Worm (Caenorhabditis elegans): ENCODE results near the gene Y39A1A.2.

Gene Y39A1A.2

ce11 chrIII:10604325-10604724, 959 bp upstream of the Y39A1A.2 start (continued):
- no peak for TF ChIP-seq vab-7 (GFP tag; IDR thresholded peaks at IDR 0.05)
- TF ChIP-seq aha-1 (tag): peak; percentile 46
- TF ChIP-seq snpc-1.2 (GFP tag; IDR thresholded peaks at IDR 0.05): no peak
- TF ChIP-seq nhr-42 (GFP tag; IDR thresholded peaks at IDR 0.05): no peak
- TF ChIP-seq ztf-7 (tag; optimal IDR thresholded peaks at IDR 0.05): no peak

DNA sequence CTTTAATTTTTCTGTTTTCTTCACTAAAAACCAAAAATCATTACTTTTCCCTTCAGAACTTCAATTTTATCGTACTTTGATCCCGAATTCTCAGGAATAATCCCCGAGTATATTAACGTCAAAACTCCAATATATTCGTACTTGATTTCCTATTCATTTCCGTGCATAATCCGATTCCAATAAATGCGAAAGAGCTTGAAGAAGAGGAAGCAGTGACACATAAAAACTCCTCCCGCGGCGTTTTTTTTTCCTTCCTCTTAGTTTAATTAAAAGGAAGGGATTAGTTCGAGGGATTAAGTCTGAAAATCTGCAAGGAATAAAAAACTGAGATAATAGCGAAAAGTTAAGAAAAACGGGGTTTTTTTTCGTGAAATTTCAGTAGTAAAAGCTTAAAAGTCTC, 2.5 kb downstream of the Y39A1A.2 start:
- no peak for TF ChIP-seq dmd-8 (GFP tag; IDR thresholded peaks at IDR 0.05)
- TF ChIP-seq dpl-1 (GFP tag; optimal IDR thresholded peaks at IDR 0.05): no peak
- no peak for TF ChIP-seq pha-4 (GFP tag; IDR thresholded peaks at IDR 0.05)
- no peak for TF ChIP-seq pha-4 (tag; optimal IDR thresholded peaks at IDR 0.05)
- no peak for TF ChIP-seq ceh-82 (tag; optimal IDR thresholded peaks at IDR 0.05)
- no peak for TF ChIP-seq hmg-1.1 (GFP tag; IDR thresholded peaks at IDR 0.05)
- TF ChIP-seq nhr-11 (tag; optimal IDR thresholded peaks at IDR 0.05): peak; percentile 14
- TF ChIP-seq T26A8.4 (GFP tag; IDR thresholded peaks at IDR 0.05): no peak
- no peak for TF ChIP-seq F10B5.3 (tag; optimal IDR thresholded peaks at IDR 0.05)
- no peak for TF ChIP-seq mxl-2 (GFP tag; conservative IDR thresholded peaks at IDR 0.05)

DNA sequence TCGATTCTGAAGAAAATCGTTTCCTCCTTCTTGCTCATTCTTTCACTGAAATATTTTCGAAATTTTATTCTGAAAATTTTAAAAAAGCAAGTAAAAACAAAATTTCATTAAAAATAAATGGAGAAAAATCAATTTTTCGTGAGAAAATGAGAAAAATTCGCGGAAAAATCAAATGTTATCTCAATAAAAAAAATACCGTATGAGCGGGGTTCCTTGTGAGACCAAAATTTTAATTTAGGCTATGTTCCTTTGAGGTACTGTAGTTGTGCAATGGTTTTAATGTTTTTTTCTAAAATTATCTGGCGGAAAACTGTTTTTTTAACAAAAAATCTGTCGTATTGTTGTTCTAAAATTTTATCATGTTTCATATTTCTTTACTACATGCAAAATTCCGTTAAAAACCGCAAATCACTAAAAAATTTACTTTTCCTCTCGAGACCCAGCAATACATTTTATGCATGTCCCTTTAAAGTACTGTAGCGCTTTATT, 3.2 kb downstream of the Y39A1A.2 start, which contains the start of gene epg-6:
epg-6 (minus strand) TSS at position 51 of the 489 bp plus-strand sequence.
- TF ChIP-seq lsy-2 (tag; optimal IDR thresholded peaks at IDR 0.05): peak in 1 of 2 experiments; percentile 28
- TF ChIP-seq aha-1 (tag): no peak
- TF ChIP-seq unc-130 (GFP tag; optimal IDR thresholded peaks at IDR 0.05): peak; percentile 68
- TF ChIP-seq F49E8.2 (tag; optimal IDR thresholded peaks at IDR 0.05; ENCODE audit: borderline replicate concordance): peak; percentile 67

- TF ChIP-seq fkh-10 (GFP tag; optimal IDR thresholded peaks at IDR 0.05) (no peak), ceh-20 (GFP tag; IDR thresholded peaks at IDR 0.05) (no peak), lin-15B (tag; optimal IDR thresholded peaks at IDR 0.05) (no peak), mdl-1 (tag; optimal IDR thresholded peaks at IDR 0.05) (peak in 1 of 2 experiments; percentile 50), F26F4.8 (GFP tag; conservative IDR thresholded peaks at IDR 0.05) (no peak), F49E8.2 (tag; optimal IDR thresholded peaks at IDR 0.05; ENCODE audit: borderline replicate concordance) (no peak), snpc-1.2 (GFP tag; IDR thresholded peaks at IDR 0.05) (no peak), Y48G9A.11 (GFP tag; IDR thresholded peaks at IDR 0.05) (no peak), unc-62 (GFP tag; optimal IDR thresholded peaks at IDR 0.05 in 1 of 2) (peak in 1 of 2 experiments; percentile 78), unc-62 (tag; optimal IDR thresholded peaks at IDR 0.05) (no peak), php-3 (GFP tag; IDR thresholded peaks at IDR 0.05) (no peak), nhr-48 (tag; optimal IDR thresholded peaks at IDR 0.05) (no peak), nhr-25 (tag; optimal IDR thresholded peaks at IDR 0.05; ENCODE audit: borderline replicate concordance, insufficient read depth) (no peak), ztf-11 (tag; optimal IDR thresholded peaks at IDR 0.05) (no peak), nhr-6 (tag; optimal IDR thresholded peaks at IDR 0.05) (peak; percentile 84), set-16 (GFP tag; IDR thresholded peaks at IDR 0.05) (no peak), lir-3 (tag; optimal IDR thresholded peaks at IDR 0.05) (no peak), nhr-237 (tag; optimal IDR thresholded peaks at IDR 0.05) (no peak), skn-1 (tag; optimal IDR thresholded peaks at IDR 0.05) (no peak), pqm-1 (tag; optimal IDR thresholded peaks at IDR 0.05) (no peak), fos-1 (tag; optimal IDR thresholded peaks at IDR 0.05) (no peak), daf-12 (tag; optimal IDR thresholded peaks at IDR 0.05) (no peak), F44E2.7 (GFP tag; IDR thresholded peaks at IDR 0.05) (no peak), hif-1 (tag; optimal IDR thresholded peaks at IDR 0.05) (peak in 1 of 2 experiments; percentile 44), daf-19 (GFP tag; conservative IDR thresholded peaks at IDR 0.05) (no peak), saeg-2 (GFP tag; IDR thresholded peaks at IDR 0.05) (no peak), daf-16 (GFP tag; optimal IDR thresholded peaks at IDR 0.05) (no peak), daf-16 (tag; optimal IDR thresholded peaks at IDR 0.05) (peak; percentile 70), nhr-102 (tag; optimal IDR thresholded peaks at IDR 0.05) (no peak), ZK546.5 (tag; optimal IDR thresholded peaks at IDR 0.05) (no peak), lin-13 (GFP tag; optimal IDR thresholded peaks at IDR 0.05) (peak; percentile 66), attf-4 (tag; optimal IDR thresholded peaks at IDR 0.05) (no peak), dmd-8 (GFP tag; IDR thresholded peaks at IDR 0.05) (no peak)
These were observed 3.7 kb downstream of the Y39A1A.2 start for ce11 chrIII:10599699-10600098.
